Fruit fly (Drosophila melanogaster) whole organism, prepupa: Measurements from ENCODE around the gene CG8507.

ENCODE experiments used
- CG10631 ChIP-seq: fragments of 200-800 bp; sonication (Bioruptor generic); optimal IDR thresholded peaks from 2 replicates; lab custom pipeline; 2016; ENCODE audit warnings: missing biosample characterization, missing genetic modification characterization
- CG11294 ChIP-seq: fragments of 200-800 bp; sonication (Bioruptor generic); IDR thresholded peaks from 2 replicates; pipeline ENCODE4 v1.3.6; 2022; ENCODE audit warnings: missing biosample characterization, missing genetic modification characterization
- CG11902 ChIP-seq: fragments of 200-800 bp; sonication (Bioruptor generic); optimal IDR thresholded peaks from 3 replicates; lab custom pipeline; 2016; ENCODE audit warnings: missing biosample characterization, missing genetic modification characterization
- CG15336 ChIP-seq: fragments of 200-800 bp; sonication (Bioruptor generic); IDR thresholded peaks from 2 replicates; pipeline ENCODE4 v1.3.6; 2022; ENCODE audit warnings: missing biosample characterization, missing genetic modification characterization
- CG1621 ChIP-seq: fragments of 200-800 bp; sonication (Bioruptor generic); optimal IDR thresholded peaks from 3 replicates; lab custom pipeline; 2018; ENCODE audit warnings: missing biosample characterization, mild to moderate bottlenecking, missing genetic modification characterization
- CG16779 ChIP-seq: fragments of 200-800 bp; sonication (Bioruptor generic); optimal IDR thresholded peaks from 3 replicates; lab custom pipeline; 2017; ENCODE audit warnings: missing biosample characterization, mild to moderate bottlenecking, missing genetic modification characterization
- CG3032 ChIP-seq: fragments of 200-800 bp; optimal IDR thresholded peaks from 2 replicates; lab custom pipeline; 2019; ENCODE audit warnings: missing biosample characterization, mild to moderate bottlenecking, missing genetic modification characterization, moderate library complexity
- CG31627 ChIP-seq: fragments of 200-800 bp; sonication (Bioruptor generic); optimal IDR thresholded peaks from 3 replicates; lab custom pipeline; 2016; ENCODE audit warnings: missing biosample characterization, missing genetic modification characterization
- CG32006 ChIP-seq: fragments of 200-800 bp; sonication (Bioruptor generic); optimal IDR thresholded peaks from 3 replicates; lab custom pipeline; 2017; ENCODE audit warnings: missing biosample characterization, mild to moderate bottlenecking, missing genetic modification characterization
- CG6163 ChIP-seq: fragments of 200-800 bp; sonication (Bioruptor generic); IDR thresholded peaks from 3 replicates; pipeline ENCODE4 v1.3.6; 2022; ENCODE audit warnings: missing biosample characterization, missing genetic modification characterization
- CG6276 ChIP-seq: fragments of 200-800 bp; sonication (Bioruptor generic); optimal IDR thresholded peaks from 2 replicates; lab custom pipeline; 2017; ENCODE audit warnings: missing biosample characterization, mild to moderate bottlenecking, missing genetic modification characterization
- CG6792 ChIP-seq: fragments of 200-800 bp; sonication (Bioruptor generic); optimal IDR thresholded peaks from 3 replicates; lab custom pipeline; 2016; ENCODE audit warnings: missing biosample characterization, missing genetic modification characterization
- CG6854 ChIP-seq: fragments of 200-800 bp; sonication (Bioruptor generic); optimal IDR thresholded peaks from 2 replicates; lab custom pipeline; 2017; ENCODE audit warnings: missing biosample characterization, mild to moderate bottlenecking, missing genetic modification characterization
- CG7368 ChIP-seq: fragments of 200-800 bp; sonication (Bioruptor generic); optimal IDR thresholded peaks from 3 replicates; lab custom pipeline; 2016; ENCODE audit warnings: missing biosample characterization, missing genetic modification characterization
- CG8119 ChIP-seq: fragments of 200-800 bp; sonication (Bioruptor generic); IDR thresholded peaks from 3 replicates; pipeline ENCODE4 v1.3.6; 2022; ENCODE audit warnings: missing biosample characterization, missing genetic modification characterization
- CG8319 ChIP-seq: fragments of 200-800 bp; sonication (Bioruptor generic); optimal IDR thresholded peaks from 3 replicates; lab custom pipeline; 2016; ENCODE audit warnings: missing biosample characterization, missing genetic modification characterization
- CG8632 ChIP-seq: fragments of 200-800 bp; sonication (Bioruptor generic); optimal IDR thresholded peaks from 3 replicates; lab custom pipeline; 2016; ENCODE audit warnings: missing biosample characterization, missing genetic modification characterization
- Eip75B ChIP-seq: fragments of 200-800 bp; sonication (Bioruptor generic); optimal IDR thresholded peaks from 3 replicates; lab custom pipeline; 2016; ENCODE audit warnings: missing biosample characterization, missing genetic modification characterization
- Eip78C ChIP-seq: fragments of 200-800 bp; sonication (Bioruptor generic); peaks from one replicate; lab custom pipeline; 2016; ENCODE audit warnings: missing biosample characterization, missing genetic modification characterization
- Eip93F ChIP-seq: fragments of 200-800 bp; sonication (Bioruptor generic); optimal IDR thresholded peaks from 2 replicates; lab custom pipeline; 2016; ENCODE audit warnings: missing biosample characterization, mild to moderate bottlenecking, missing genetic modification characterization
- Ets96B ChIP-seq: fragments of 200-800 bp; optimal IDR thresholded peaks from 2 replicates; lab custom pipeline; 2019; ENCODE audit warnings: missing biosample characterization, mild to moderate bottlenecking, missing genetic modification characterization, moderate library complexity
- Hr39 ChIP-seq: fragments of 200-800 bp; sonication (Bioruptor generic); optimal IDR thresholded peaks from 2 replicates; lab custom pipeline; 2016; ENCODE audit warnings: missing biosample characterization, missing genetic modification characterization
- Met ChIP-seq: fragments of 200-800 bp; sonication (Bioruptor generic); optimal IDR thresholded peaks from 3 replicates; lab custom pipeline; 2016; ENCODE audit warnings: missing biosample characterization, missing genetic modification characterization
- Smox ChIP-seq: fragments of 200-800 bp; sonication (Bioruptor generic); optimal IDR thresholded peaks from 3 replicates; lab custom pipeline; 2016; ENCODE audit warnings: missing biosample characterization, missing genetic modification characterization
- Sox14 ChIP-seq: fragments of 200-800 bp; sonication (Bioruptor generic); optimal IDR thresholded peaks from 3 replicates; lab custom pipeline; 2016; ENCODE audit warnings: missing biosample characterization, missing genetic modification characterization
- Sox15 ChIP-seq: fragments of 200-800 bp; sonication (Bioruptor generic); optimal IDR thresholded peaks from 3 replicates; lab custom pipeline; 2016; ENCODE audit warnings: missing biosample characterization, missing genetic modification characterization
- acj6 ChIP-seq: fragments of 200-800 bp; sonication (Bioruptor generic); optimal IDR thresholded peaks from 3 replicates; lab custom pipeline; 2016; ENCODE audit warnings: missing biosample characterization, missing genetic modification characterization
- cyc ChIP-seq: fragments of 200-800 bp; sonication (Bioruptor generic); optimal IDR thresholded peaks from 3 replicates; lab custom pipeline; 2016; ENCODE audit warnings: missing biosample characterization, missing genetic modification characterization
- dac ChIP-seq: fragments of 200-800 bp; sonication (Bioruptor generic); optimal IDR thresholded peaks from 2 replicates; lab custom pipeline; 2017; ENCODE audit warnings: missing biosample characterization, mild to moderate bottlenecking, missing genetic modification characterization
- dsx ChIP-seq: fragments of 200-800 bp; optimal IDR thresholded peaks from 3 replicates; lab custom pipeline; 2019; ENCODE audit warnings: missing biosample characterization, mild to moderate bottlenecking, missing genetic modification characterization, moderate library complexity; ENCODE audit not compliant: poor library complexity, severe bottlenecking
- eg ChIP-seq: fragments of 200-800 bp; sonication (Bioruptor generic); IDR thresholded peaks from 3 replicates; pipeline ENCODE4 v1.3.6; 2022; ENCODE audit warnings: missing biosample characterization, missing genetic modification characterization
- esn ChIP-seq: fragments of 200-800 bp; sonication (Bioruptor generic); optimal IDR thresholded peaks from 2 replicates; lab custom pipeline; 2016; ENCODE audit warnings: missing biosample characterization, mild to moderate bottlenecking, missing genetic modification characterization, moderate library complexity
- fkh ChIP-seq: fragments of 200-800 bp; sonication (Bioruptor generic); optimal IDR thresholded peaks from 3 replicates; lab custom pipeline; 2017; ENCODE audit warnings: missing biosample characterization, mild to moderate bottlenecking, missing genetic modification characterization, moderate library complexity
- net ChIP-seq: fragments of 200-800 bp; sonication (Bioruptor generic); optimal IDR thresholded peaks from 3 replicates; lab custom pipeline; 2016; ENCODE audit warnings: missing biosample characterization, missing genetic modification characterization
- spab ChIP-seq: fragments of 200-800 bp; sonication (Bioruptor generic); optimal IDR thresholded peaks from 2 replicates; lab custom pipeline; 2017; ENCODE audit warnings: missing biosample characterization, mild to moderate bottlenecking, missing genetic modification characterization, missing genetic modification reagents
- ss ChIP-seq, 2 experiments: fragments of 200-800 bp; sonication (Bioruptor generic); optimal IDR thresholded peaks; 2 replicates in 1 of 2; 3 replicates in 1 of 2; lab custom pipeline; 2017 to 2018; ENCODE audit warnings: mild to moderate bottlenecking in 2 of 2, missing biosample characterization in 2 of 2, missing genetic modification characterization in 2 of 2, moderate library complexity in 1 of 2
- svp ChIP-seq: fragments of 200-800 bp; sonication (Bioruptor generic); peaks from one replicate; lab custom pipeline; 2016; ENCODE audit warnings: missing biosample characterization, missing genetic modification characterization
- topi ChIP-seq: fragments of 200-800 bp; sonication (Bioruptor generic); optimal IDR thresholded peaks from 3 replicates; lab custom pipeline; 2016; ENCODE audit warnings: missing biosample characterization, missing genetic modification characterization
- vri ChIP-seq: fragments of 200-800 bp; sonication (Bioruptor generic); optimal IDR thresholded peaks from 3 replicates; lab custom pipeline; 2016; ENCODE audit warnings: missing biosample characterization, mild to moderate bottlenecking, missing genetic modification characterization

Gene CG8507

dm6 chr3R:9783240-9783917 lies 7.9 kb upstream of the CG8507 start (continued):
- no peak for TF ChIP-seq CG6854
- no peak for TF ChIP-seq cyc (GFP tag; lab: Kevin White, UChicago)
- no peak for TF ChIP-seq net (GFP tag; lab: Kevin White, UChicago)
- no peak for TF ChIP-seq ss (GFP tag; optimal IDR thresholded peaks at IDR 0.05; lab: Kevin White, UChicago)
- TF ChIP-seq fkh (GFP tag; lab: Kevin White, UChicago), result no peak
- TF ChIP-seq CG3032 (tag; lab: Kevin White, UChicago), result no peak
- TF ChIP-seq CG6276 (GFP tag; lab: Kevin White, UChicago), result no peak
- no peak for TF ChIP-seq Sox15
- peak; percentile 78 for TF ChIP-seq svp
- TF ChIP-seq dac (GFP tag; lab: Kevin White, UChicago), result no peak
- no peak for TF ChIP-seq CG11294 (GFP tag; lab: Robert Waterston, UW)
- no peak for TF ChIP-seq topi (GFP tag; lab: Kevin White, UChicago)
- peak; percentile 32 for TF ChIP-seq CG10631 (GFP tag; lab: Kevin White, UChicago)
- TF ChIP-seq vri (GFP tag; lab: Kevin White, UChicago), result peak; percentile 23
- no peak for TF ChIP-seq Smox (GFP tag; lab: Kevin White, UChicago)
- TF ChIP-seq Ets96B (tag; lab: Kevin White, UChicago), result peak; percentile 9

dm6 chr3R:9784341-9785062 lies 6.8 kb upstream of the CG8507 start, which contains the start of the genes MtnA and CG8500:
MtnA (minus strand) TSS chr3R:9784370.
CG8500 (plus strand) TSS chr3R:9784653.
- TF ChIP-seq CG6792 (no peak), CG15336 (GFP tag; lab: Robert Waterston, UW) (0 out of 2 replicates have a peak, but pooled peaks have one; percentile 16), Eip75B (no peak), Sox14 (no peak), CG8319 (GFP tag; lab: Kevin White, UChicago) (no peak), dac (GFP tag; lab: Kevin White, UChicago) (no peak), svp (peak; percentile 70), spab (GFP tag; lab: Kevin White, UChicago) (no peak), CG6163 (GFP tag; lab: Robert Waterston, UW) (no peak), ss (GFP tag; optimal IDR thresholded peaks at IDR 0.05; lab: Kevin White, UChicago) (peak in 1 of 2 experiments; percentile 18), vri (GFP tag; lab: Kevin White, UChicago) (no peak), CG1621 (tag; lab: Kevin White, UChicago) (no peak)

- no peak for TF ChIP-seq CG11902 (GFP tag; lab: Kevin White, UChicago)
- TF ChIP-seq Eip78C (GFP tag; lab: Kevin White, UChicago), result peak; percentile 79
- peak; percentile 61; the same call in 2 of the 3 replicates for TF ChIP-seq CG8119
- peak; percentile 11 for TF ChIP-seq acj6 (GFP tag; lab: Kevin White, UChicago)
- peak; percentile 19 for TF ChIP-seq CG31627 (GFP tag; lab: Kevin White, UChicago)
- TF ChIP-seq CG15336 (GFP tag; lab: Robert Waterston, UW), result peak; percentile 70
- peak; percentile 25; the same call in 1 of the 3 replicates for TF ChIP-seq eg
- peak; percentile 41 for TF ChIP-seq esn (GFP tag; lab: Kevin White, UChicago)
- TF ChIP-seq CG8632 (GFP tag; lab: Kevin White, UChicago), result no peak
Observed at dm6 chr3R:9793018-9793417, 1.7 kb downstream of the CG8507 start, which contains the start of gene CG8516. CG8516 (plus strand) TSS chr3R:9793295.

dm6 chr3R:9800644-9801330 lies 9.5 kb downstream of the CG8507 start, which contains the start of the genes CG9467 and CG8526:
CG9467 (minus strand) TSS chr3R:9801026.
CG8526 (plus strand) TSS chr3R:9801280.
- TF ChIP-seq fkh (GFP tag; lab: Kevin White, UChicago), result peak; percentile 85
- TF ChIP-seq CG32006, result no peak
- no peak for TF ChIP-seq CG7368 (GFP tag; lab: Kevin White, UChicago)
- TF ChIP-seq Sox14, result peak; percentile 51
- no peak for TF ChIP-seq CG6276 (GFP tag; lab: Kevin White, UChicago)
- peak; percentile 47; the same call in 1 of the 3 replicates for TF ChIP-seq eg
- peak; percentile 65 for TF ChIP-seq dsx (GFP tag; lab: Kevin White, UChicago)
- TF ChIP-seq CG8319 (GFP tag; lab: Kevin White, UChicago), result no peak
- TF ChIP-seq CG16779 (tag; lab: Kevin White, UChicago), result no peak
- peak; percentile 64 for TF ChIP-seq CG3032 (tag; lab: Kevin White, UChicago)
- TF ChIP-seq CG11294 (GFP tag; lab: Robert Waterston, UW), result no peak; the same call in 1 of the 2 replicates
- peak; percentile 42 for TF ChIP-seq CG6792
- TF ChIP-seq Hr39, result peak; percentile 52
- peak; percentile 55 for TF ChIP-seq CG31627 (GFP tag; lab: Kevin White, UChicago)
- no peak for TF ChIP-seq net (GFP tag; lab: Kevin White, UChicago)
- TF ChIP-seq Ets96B (tag; lab: Kevin White, UChicago), result peak; percentile 50
- TF ChIP-seq Eip93F, result peak; percentile 48
- TF ChIP-seq CG1621 (tag; lab: Kevin White, UChicago), result no peak
- TF ChIP-seq CG15336 (GFP tag; lab: Robert Waterston, UW), result 0 out of 2 replicates have a peak, but pooled peaks have one; percentile 23
- peak; percentile 83 for TF ChIP-seq Eip78C (GFP tag; lab: Kevin White, UChicago)
- TF ChIP-seq Met (GFP tag; lab: Kevin White, UChicago), result no peak
